Worm (Caenorhabditis elegans) whole organism, mixed stage, embryonic: Measurements from ENCODE around the gene M117.3.

Experiments
- blmp-1 ChIP-seq: fragments of 150-350 bp; optimal IDR thresholded peaks from 2 replicates; lab custom pipeline; 2014; ENCODE audit warnings: missing biosample characterization, missing genetic modification characterization
- ceh-43 ChIP-seq: fragments of 200-800 bp; sonication (Bioruptor generic); optimal IDR thresholded peaks from 2 replicates; lab custom pipeline; 2018; ENCODE audit warnings: mild to moderate bottlenecking, missing genetic modification characterization, moderate library complexity, missing compliant biosample characterization
- elt-3 ChIP-seq: fragments of 150-350 bp; optimal IDR thresholded peaks from 2 replicates; lab custom pipeline; 2014; ENCODE audit warnings: missing biosample characterization, missing genetic modification characterization
- hlh-1 ChIP-seq: fragments of 150-350 bp; optimal IDR thresholded peaks from 2 replicates; lab custom pipeline; 2014; ENCODE audit warnings: missing biosample characterization, missing genetic modification reagents, missing genetic modification characterization
- lin-13 ChIP-seq: fragments of 150-350 bp; optimal IDR thresholded peaks from 2 replicates; lab custom pipeline; 2014; ENCODE audit warnings: missing biosample characterization, missing genetic modification characterization
- lsy-2 ChIP-seq: fragments of 150-350 bp; optimal IDR thresholded peaks from 2 replicates; lab custom pipeline; 2014; ENCODE audit warnings: missing biosample characterization, missing genetic modification characterization
- mab-5 ChIP-seq: fragments of 150-350 bp; optimal IDR thresholded peaks from 2 replicates; lab custom pipeline; 2014; ENCODE audit warnings: missing biosample characterization, missing genetic modification characterization
- mep-1 ChIP-seq: fragments of 150-350 bp; optimal IDR thresholded peaks from 2 replicates; lab custom pipeline; 2017; ENCODE audit warnings: missing biosample characterization, missing genetic modification reagents, missing genetic modification characterization, inconsistent platforms
- nhr-28 ChIP-seq: fragments of 150-350 bp; optimal IDR thresholded peaks from 2 replicates; lab custom pipeline; 2014; ENCODE audit warnings: missing biosample characterization, missing genetic modification characterization
- ztf-11 ChIP-seq: fragments of 150-350 bp; optimal IDR thresholded peaks from 2 replicates; lab custom pipeline; 2014; ENCODE audit warnings: missing biosample characterization, missing genetic modification characterization

DNA sequence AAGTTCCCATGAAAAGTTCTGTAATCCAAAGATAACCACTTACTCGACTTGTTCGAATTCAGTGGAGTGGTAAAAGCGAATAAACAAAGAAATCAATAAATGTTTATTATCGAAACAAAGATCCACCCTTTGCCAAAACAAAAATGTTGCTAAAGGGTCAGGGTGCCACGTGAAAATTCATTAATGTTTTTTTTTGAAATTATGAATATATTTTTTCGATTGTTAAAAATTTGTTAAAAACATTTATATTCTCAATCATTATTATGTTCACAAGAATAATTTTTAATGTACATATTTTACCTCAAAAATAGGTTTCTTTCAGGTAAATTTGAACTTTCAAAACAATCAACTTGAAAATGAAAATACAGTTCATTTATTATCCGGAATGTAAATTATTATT lies 19.0 kb upstream of the M117.3 start, which contains the start of gene H01G02.4:
- TF ChIP-seq lin-13 (tag; lab: Kevin White, UChicago) (no peak), ztf-11 (tag; lab: Kevin White, UChicago) (no peak), ceh-43 (GFP tag; lab: Kevin White, UChicago) (no peak), lsy-2 (tag; lab: Kevin White, UChicago) (no peak), mab-5 (tag; lab: Kevin White, UChicago) (no peak), nhr-28 (tag; lab: Kevin White, UChicago) (no peak), hlh-1 (no peak), elt-3 (no peak), mep-1 (tag; lab: Kevin White, UChicago) (no peak), blmp-1 (tag; lab: Kevin White, UChicago) (no peak)
